Fruit fly (Drosophila melanogaster) whole organism, wandering third instar larva: ENCODE data around the gene PH4alphaMP.

ENCODE experiments used
- Abd-B ChIP-seq: fragments of >200 bp; optimal IDR thresholded peaks from 2 replicates; lab custom pipeline; 2017; ENCODE audit warnings: missing biosample characterization, missing genetic modification characterization
- CG32264 ChIP-seq: fragments of 200-800 bp; sonication (Bioruptor generic); optimal IDR thresholded peaks from 2 replicates; lab custom pipeline; 2016; ENCODE audit warnings: missing biosample characterization, missing genetic modification characterization
- Dfd ChIP-seq: fragments of >200 bp; optimal IDR thresholded peaks from 2 replicates; lab custom pipeline; 2017; ENCODE audit warnings: missing biosample characterization, missing genetic modification characterization
- Hr78 ChIP-seq: fragments of >200 bp; optimal IDR thresholded peaks from 2 replicates; lab custom pipeline; 2017; ENCODE audit warnings: missing biosample characterization, missing genetic modification characterization
- Hr83 ChIP-seq: fragments of 200-300 bp; sonication (Bioruptor generic); optimal IDR thresholded peaks from 2 replicates; lab custom pipeline; 2016; ENCODE audit warnings: missing biosample characterization, mild to moderate bottlenecking, missing genetic modification characterization, moderate library complexity; ENCODE audit not compliant: poor library complexity, severe bottlenecking
- Rel ChIP-seq, 2 experiments: fragments of 200-800 bp; sonication (Bioruptor generic) in 1 of 2; optimal IDR thresholded peaks; 2 replicates in 1 of 2; 3 replicates in 1 of 2; lab custom pipeline; 2016 to 2019; ENCODE audit warnings: mild to moderate bottlenecking in 2 of 2, missing biosample characterization in 2 of 2, missing genetic modification characterization in 2 of 2, moderate library complexity in 1 of 2
- Sp1 ChIP-seq: fragments of 200-800 bp; sonication (Bioruptor generic); optimal IDR thresholded peaks from 3 replicates; lab custom pipeline; 2019; ENCODE audit warnings: missing biosample characterization, mild to moderate bottlenecking, missing genetic modification characterization, moderate library complexity
- dsf ChIP-seq: sonication (Bioruptor generic); optimal IDR thresholded peaks from 2 replicates; lab custom pipeline; 2016; ENCODE audit warnings: missing biosample characterization, missing genetic modification characterization, borderline replicate concordance
- jim ChIP-seq: fragments of 175-275, 200-325 bp; sonication (Bioruptor generic); optimal IDR thresholded peaks from 2 replicates; lab custom pipeline; 2016; ENCODE audit warnings: missing biosample characterization, mild to moderate bottlenecking, missing genetic modification characterization
- lola ChIP-seq: fragments of >200 bp; optimal IDR thresholded peaks from 2 replicates; lab custom pipeline; 2017; ENCODE audit warnings: missing biosample characterization, missing genetic modification characterization
- pan ChIP-seq: fragments of >200 bp; optimal IDR thresholded peaks from 2 replicates; lab custom pipeline; 2017
- psq ChIP-seq: fragments of 200-800 bp; sonication (Bioruptor generic); optimal IDR thresholded peaks from 3 replicates; lab custom pipeline; 2017; ENCODE audit warnings: missing biosample characterization, mild to moderate bottlenecking, missing genetic modification characterization, moderate library complexity
- usp ChIP-seq: fragments of >200 bp; optimal IDR thresholded peaks from 2 replicates; lab custom pipeline; 2017; ENCODE audit warnings: missing biosample characterization, missing genetic modification characterization

dm6 chr3R:30489797-30490196, 6.2 kb downstream of the PH4alphaMP start, which contains the start of gene PH4alphaSG2:
- TF ChIP-seq lola (no peak), jim (GFP tag; lab: Kevin White, UChicago) (no peak), usp (GFP tag; lab: Kevin White, UChicago) (no peak), Hr78 (GFP tag; lab: Kevin White, UChicago) (no peak), pan (lab: Kevin White, UChicago) (no peak), Sp1 (no peak), dsf (GFP tag; lab: Kevin White, UChicago) (no peak), CG32264 (GFP tag; lab: Kevin White, UChicago) (no peak), Abd-B (GFP tag; lab: Kevin White, UChicago) (no peak), Rel (GFP tag; optimal IDR thresholded peaks at IDR 0.05; lab: Kevin White, UChicago) (no peak), Rel (tag; optimal IDR thresholded peaks at IDR 0.05; lab: Kevin White, UChicago) (no peak), Hr83 (GFP tag; lab: Kevin White, UChicago) (no peak), psq (GFP tag; lab: Kevin White, UChicago) (no peak), Dfd (GFP tag; lab: Kevin White, UChicago) (no peak)
